Worm (Caenorhabditis elegans): ENCODE results near the gene Y17G7B.8.
A peak's percentile ranks its signal among the peaks of the same experiment; 100 is the strongest.

DNA sequence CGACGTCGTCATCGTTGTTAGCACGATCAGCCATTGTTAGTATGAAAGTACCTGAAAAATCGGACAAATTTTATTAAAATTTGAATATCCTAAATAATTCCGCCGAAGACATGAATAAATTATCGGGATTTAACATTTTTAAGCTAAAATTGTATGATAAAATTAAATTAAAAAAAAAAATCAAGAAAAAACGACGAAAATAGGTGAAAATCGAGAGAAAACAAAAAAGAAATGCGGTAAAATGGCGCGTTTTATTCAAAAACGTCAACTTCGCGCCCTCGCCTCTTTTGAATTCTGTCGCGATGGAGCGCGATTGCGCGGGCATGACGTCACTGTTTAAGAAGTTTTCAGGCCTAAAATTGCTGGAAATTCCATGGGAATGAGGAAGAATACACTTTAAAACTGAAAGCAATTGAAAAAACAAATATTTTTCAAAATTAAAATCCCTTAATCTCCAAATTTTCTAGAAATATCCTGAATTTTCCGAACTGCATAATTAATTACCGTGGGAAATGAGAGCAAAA lies 20.9 kb downstream of the Y17G7B.8 start, which contains the start of gene mcm-2:
- TF ChIP-seq mdl-1 (tag; optimal IDR thresholded peaks at IDR 0.05) (peak in 1 of 2 experiments; percentile 19), ztf-4 (tag; optimal IDR thresholded peaks at IDR 0.05) (no peak), grh-1 (GFP tag; IDR thresholded peaks at IDR 0.05) (peak; percentile 38; the same call in 1 of the 2 replicates), tbx-2 (tag; optimal IDR thresholded peaks at IDR 0.05) (peak; percentile 60), fkh-10 (GFP tag; optimal IDR thresholded peaks at IDR 0.05) (no peak)

All from whole organism, L1 larva.